Worm (Caenorhabditis elegans): ENCODE data around the gene R10E4.6.

Gene R10E4.6

DNA sequence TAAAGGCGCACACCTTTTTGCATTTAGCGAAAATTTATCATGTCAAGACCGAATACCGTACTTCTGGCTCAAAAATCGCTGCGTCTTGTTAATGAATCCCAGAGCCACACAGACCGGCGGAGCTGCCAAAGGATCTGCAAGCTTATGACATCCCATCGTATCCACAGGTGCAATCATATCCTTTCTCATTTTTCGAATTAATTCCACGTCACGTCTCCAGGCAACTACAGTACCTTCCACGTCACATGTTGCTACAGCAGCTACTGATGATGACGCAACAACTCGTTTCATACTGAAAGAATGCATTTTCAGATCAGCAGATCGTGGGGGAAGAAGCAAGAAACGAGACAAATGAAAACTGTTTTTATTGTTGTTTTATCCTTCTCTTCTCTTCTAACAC lies at the start of gene R10E4.6:
R10E4.6 (plus strand) TSS at position 301 of the 400 bp plus-strand sequence.
- TF ChIP-seq snpc-4 (tag; optimal IDR thresholded peaks at IDR 0.05) (no peak), mdl-1 (tag; optimal IDR thresholded peaks at IDR 0.05) (no peak), mml-1 (tag; optimal IDR thresholded peaks at IDR 0.05) (no peak), R02D3.7 (tag; optimal IDR thresholded peaks at IDR 0.05) (no peak), pha-4 (tag; optimal IDR thresholded peaks at IDR 0.05) (no peak), nhr-237 (tag; optimal IDR thresholded peaks at IDR 0.05) (no peak)

DNA sequence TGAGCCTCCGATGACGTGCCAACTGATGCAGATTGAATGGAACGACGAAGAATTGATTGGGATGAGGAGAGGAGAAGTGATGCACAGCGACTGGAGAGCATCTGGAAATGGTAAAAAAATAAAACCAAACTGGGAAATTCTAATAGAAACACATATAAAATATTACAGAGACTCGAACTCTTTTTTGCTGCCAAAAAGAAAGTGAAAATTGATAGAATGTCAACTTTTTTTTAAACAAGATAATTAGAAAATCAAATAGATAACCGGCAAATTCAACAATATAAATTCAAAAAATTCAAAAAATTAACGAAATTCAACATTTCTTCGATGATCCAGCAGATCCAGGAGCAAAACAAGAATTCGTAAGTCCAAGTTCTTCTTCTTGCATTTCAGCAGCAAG lies 49.7 kb upstream of the R10E4.6 start, which contains the start of gene mrpl-21:
mrpl-21 (minus strand) TSS at position 101 of the 400 bp plus-strand sequence.
- no peak for TF ChIP-seq fkh-2 (tag; optimal IDR thresholded peaks at IDR 0.05)
- TF ChIP-seq unc-62 (GFP tag; optimal IDR thresholded peaks at IDR 0.05), result no peak
- TF ChIP-seq egl-5 (tag; optimal IDR thresholded peaks at IDR 0.05), result no peak
- no peak for TF ChIP-seq daf-12 (tag; optimal IDR thresholded peaks at IDR 0.05)
- no peak for TF ChIP-seq lin-39 (tag; optimal IDR thresholded peaks at IDR 0.05)

DNA sequence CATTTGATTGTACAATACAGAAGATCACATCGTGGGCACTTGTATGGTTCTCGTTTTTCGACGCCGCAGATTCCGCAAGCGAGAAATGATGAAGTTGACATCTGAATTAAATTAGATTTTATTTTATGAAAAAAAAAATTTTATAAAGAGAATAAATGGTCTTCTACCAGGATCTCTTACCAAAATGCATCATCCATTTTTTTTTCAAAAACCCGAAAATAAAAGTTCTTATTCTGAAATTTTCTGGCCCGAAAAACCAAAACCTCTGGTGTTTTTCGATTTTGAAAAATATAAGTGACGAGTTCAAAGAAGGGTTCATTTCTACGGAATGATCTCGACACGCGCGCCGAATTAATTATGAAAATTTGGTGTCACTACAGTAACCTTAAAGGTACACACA lies 48.9 kb upstream of the R10E4.6 start, which contains the start of gene zhit-2:
zhit-2 (minus strand) TSS at position 101 of the 400 bp plus-strand sequence.
- TF ChIP-seq elt-1 (tag; optimal IDR thresholded peaks at IDR 0.05) (no peak), ceh-16 (tag; optimal IDR thresholded peaks at IDR 0.05) (no peak), R02D3.7 (tag; optimal IDR thresholded peaks at IDR 0.05) (no peak), skn-1 (tag; optimal IDR thresholded peaks at IDR 0.05) (no peak), snpc-4 (tag; optimal IDR thresholded peaks at IDR 0.05) (no peak), ztf-4 (tag; optimal IDR thresholded peaks at IDR 0.05) (no peak), sea-2 (GFP tag; optimal IDR thresholded peaks at IDR 0.05) (no peak)

DNA sequence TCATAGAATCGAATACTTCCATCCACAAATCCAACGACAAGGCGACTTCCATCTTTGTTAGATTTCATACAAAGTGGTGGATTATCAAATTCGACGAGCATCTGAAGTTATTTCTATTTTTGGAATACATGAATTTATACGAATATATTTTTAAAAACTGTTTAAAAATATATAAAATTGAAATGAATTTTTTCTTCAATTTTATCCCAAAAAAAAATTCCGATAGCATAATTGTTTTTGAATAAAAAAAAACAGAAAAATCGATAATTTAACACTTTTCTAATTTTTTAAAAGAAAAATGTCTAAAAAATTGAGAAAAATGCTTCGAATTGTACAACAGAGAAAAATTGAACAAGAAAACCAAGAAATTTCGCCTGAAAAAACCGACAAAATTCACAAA lies 45.6 kb upstream of the R10E4.6 start, which contains the start of gene Y44F5A.1:
Y44F5A.1 (minus strand) TSS at position 101 of the 400 bp plus-strand sequence.
- TF ChIP-seq unc-39 (tag; optimal IDR thresholded peaks at IDR 0.05) (no peak), ama-1 (optimal IDR thresholded peaks at IDR 0.05) (no peak), daf-12 (tag; optimal IDR thresholded peaks at IDR 0.05) (no peak), elt-3 (tag; optimal IDR thresholded peaks at IDR 0.05) (no peak), pqm-1 (tag; optimal IDR thresholded peaks at IDR 0.05) (no peak)

DNA sequence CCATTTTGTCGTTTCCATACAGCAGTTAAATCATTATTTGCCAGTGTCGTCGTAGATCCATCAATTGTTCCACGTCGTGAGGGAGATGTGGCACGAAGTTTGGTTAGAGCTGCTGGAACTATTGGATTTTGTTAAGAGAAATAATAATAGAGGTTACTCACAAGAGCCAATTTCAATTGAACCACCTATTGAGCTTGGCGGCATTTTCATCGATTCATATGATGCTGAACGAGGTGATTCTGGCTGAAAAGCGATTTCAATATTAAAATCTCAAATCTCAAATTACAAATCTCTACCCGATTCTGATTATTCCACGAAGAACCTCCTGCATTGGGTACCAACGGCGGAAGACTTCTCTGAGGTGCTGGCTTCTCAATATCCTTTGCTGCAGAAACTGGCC lies 35.3 kb upstream of the R10E4.6 start:
- TF ChIP-seq jun-1 (tag; optimal IDR thresholded peaks at IDR 0.05) (no peak), nhr-25 (tag; optimal IDR thresholded peaks at IDR 0.05) (no peak), ceh-9 (tag; optimal IDR thresholded peaks at IDR 0.05) (no peak), sea-2 (GFP tag; optimal IDR thresholded peaks at IDR 0.05) (no peak), ztf-4 (tag; optimal IDR thresholded peaks at IDR 0.05) (no peak), nhr-237 (tag; optimal IDR thresholded peaks at IDR 0.05) (no peak), daf-12 (tag; optimal IDR thresholded peaks at IDR 0.05) (no peak), ZK546.5 (tag; optimal IDR thresholded peaks at IDR 0.05) (no peak), fos-1 (tag; optimal IDR thresholded peaks at IDR 0.05) (no peak), nhr-28 (tag; optimal IDR thresholded peaks at IDR 0.05) (no peak), lin-39 (tag; optimal IDR thresholded peaks at IDR 0.05) (no peak), unc-39 (tag; optimal IDR thresholded peaks at IDR 0.05) (no peak), ceh-16 (tag; optimal IDR thresholded peaks at IDR 0.05) (no peak)

DNA sequence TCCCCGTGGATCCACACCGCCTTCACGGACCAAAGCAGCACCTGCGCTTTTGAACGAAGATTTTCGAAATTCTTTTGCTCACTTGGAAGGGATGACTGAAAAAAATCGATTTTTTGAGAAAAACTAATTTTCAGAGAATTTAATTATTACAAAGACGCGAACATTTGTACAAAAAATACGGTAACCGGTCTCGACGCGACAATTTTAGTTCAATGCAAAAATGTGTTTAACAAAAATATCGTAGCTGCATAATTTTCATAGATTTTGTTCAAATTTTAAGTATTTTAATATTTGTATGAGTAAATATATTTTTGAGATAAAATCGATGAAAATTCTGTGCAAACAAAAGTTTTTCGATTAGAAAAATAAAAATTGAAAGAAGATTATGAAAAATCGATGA lies 30.2 kb upstream of the R10E4.6 start, which contains the start of gene T08A11.1:
T08A11.1 (minus strand) TSS at position 101 of the 400 bp plus-strand sequence.
- TF ChIP-seq nhr-25 (tag; optimal IDR thresholded peaks at IDR 0.05) (no peak), elt-2 (tag; optimal IDR thresholded peaks at IDR 0.05) (no peak), nhr-12 (tag; optimal IDR thresholded peaks at IDR 0.05) (no peak), nhr-23 (tag; optimal IDR thresholded peaks at IDR 0.05) (no peak), mml-1 (tag; optimal IDR thresholded peaks at IDR 0.05) (no peak), ceh-16 (tag; optimal IDR thresholded peaks at IDR 0.05) (no peak), egl-27 (tag; optimal IDR thresholded peaks at IDR 0.05) (no peak), lin-15B (tag; optimal IDR thresholded peaks at IDR 0.05) (no peak), nhr-28 (tag; optimal IDR thresholded peaks at IDR 0.05) (no peak), unc-39 (tag; optimal IDR thresholded peaks at IDR 0.05) (no peak)

DNA sequence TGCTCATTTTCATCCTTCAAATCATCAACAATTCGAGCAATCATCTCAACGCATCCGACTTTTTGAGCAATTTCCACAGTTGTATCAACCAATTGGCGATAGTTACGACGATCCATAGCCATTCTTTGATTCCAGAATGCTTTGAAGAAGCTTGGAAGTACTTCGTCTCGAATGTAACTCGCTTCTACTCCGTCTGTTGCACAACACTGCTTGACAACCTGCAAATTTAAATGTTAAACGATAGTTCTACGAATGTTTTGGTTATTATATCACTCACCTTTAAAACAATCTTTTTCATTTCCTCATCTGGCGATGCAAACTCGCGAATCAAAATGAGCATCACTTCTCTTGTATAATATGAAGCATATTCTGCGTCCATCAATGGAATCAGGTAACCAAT lies 27.3 kb upstream of the R10E4.6 start:
- TF ChIP-seq unc-62 (GFP tag; optimal IDR thresholded peaks at IDR 0.05), result no peak
- TF ChIP-seq daf-12 (tag; optimal IDR thresholded peaks at IDR 0.05), result no peak
- no peak for TF ChIP-seq fos-1 (tag; optimal IDR thresholded peaks at IDR 0.05)
- no peak for TF ChIP-seq nhr-77 (tag; optimal IDR thresholded peaks at IDR 0.05)
